Fruit fly (Drosophila melanogaster) whole organism, embryonic: Measurements from ENCODE around the gene QC.

Experiments used
- Adf1 ChIP-seq: fragments of 200-800 bp; sonication (Bioruptor generic); IDR thresholded peaks from 2 replicates; pipeline ENCODE4 v1.3.6; 2022; ENCODE audit warnings: missing biosample characterization, missing genetic modification characterization
- B-H2 ChIP-seq: fragments of 200-800 bp; sonication (Bioruptor generic); optimal IDR thresholded peaks from 2 replicates; lab custom pipeline; 2018; ENCODE audit warnings: missing biosample characterization, mild to moderate bottlenecking, missing genetic modification characterization
- Bdp1 ChIP-seq: fragments of 200-800 bp; sonication (Bioruptor generic); optimal IDR thresholded peaks from 3 replicates; lab custom pipeline; 2016; ENCODE audit warnings: missing biosample characterization, missing genetic modification characterization
- Bgb ChIP-seq: fragments of 200-800 bp; sonication (Bioruptor generic); IDR thresholded peaks from 2 replicates; pipeline ENCODE4 v1.3.6; 2022; ENCODE audit warnings: missing biosample characterization, missing genetic modification characterization; ENCODE audit not compliant: partially characterized antibody
- CG10959 ChIP-seq: fragments of 200-800 bp; sonication (Bioruptor generic); IDR thresholded peaks from 2 replicates; pipeline ENCODE4 v1.3.6; 2022; ENCODE audit warnings: missing biosample characterization, missing genetic modification characterization
- CG11247 ChIP-seq: fragments of 200-800 bp; sonication (Bioruptor generic); IDR thresholded peaks from 2 replicates; pipeline ENCODE4 v1.3.6; 2022; ENCODE audit warnings: missing biosample characterization, missing genetic modification characterization
- CG12155 ChIP-seq: fragments of 200-800 bp; sonication (Bioruptor generic); optimal IDR thresholded peaks from 3 replicates; lab custom pipeline; 2016; ENCODE audit warnings: missing biosample characterization, missing genetic modification characterization
- CG12659 ChIP-seq: fragments of 200-800 bp; sonication (Bioruptor generic); optimal IDR thresholded peaks from 3 replicates; lab custom pipeline; 2017; ENCODE audit warnings: mild to moderate bottlenecking, missing biosample characterization, missing genetic modification reagents, missing genetic modification characterization
- CG13296 ChIP-seq: fragments of 200-800 bp; sonication (Bioruptor generic); optimal IDR thresholded peaks from 3 replicates; lab custom pipeline; 2018; ENCODE audit warnings: missing biosample characterization, mild to moderate bottlenecking, missing genetic modification characterization
- CG14014 ChIP-seq: fragments of 200-800 bp; sonication (Bioruptor generic); IDR thresholded peaks from 2 replicates; pipeline ENCODE4 v1.3.6; 2022; ENCODE audit warnings: missing biosample characterization, missing genetic modification characterization
- CG1602 ChIP-seq: fragments of 200-800 bp; sonication (Bioruptor generic); optimal IDR thresholded peaks from 3 replicates; lab custom pipeline; 2016; ENCODE audit warnings: missing biosample characterization, missing genetic modification characterization
- CG16815 ChIP-seq: fragments of 200-800 bp; sonication (Bioruptor generic); optimal IDR thresholded peaks from 3 replicates; lab custom pipeline; 2017; ENCODE audit warnings: missing biosample characterization, mild to moderate bottlenecking, missing genetic modification characterization
- CG2129 ChIP-seq: fragments of 200-800 bp; sonication (Bioruptor generic); IDR thresholded peaks from 2 replicates; pipeline ENCODE4 v1.3.6; 2022; ENCODE audit warnings: missing biosample characterization, missing genetic modification characterization; ENCODE audit not compliant: partially characterized antibody
- CG31365 ChIP-seq: fragments of 200-800 bp; sonication (Bioruptor generic); optimal IDR thresholded peaks from 2 replicates; lab custom pipeline; 2018; ENCODE audit warnings: missing biosample characterization, mild to moderate bottlenecking, missing genetic modification characterization
- CG33557 ChIP-seq: fragments of 200-800 bp; sonication (Bioruptor generic); optimal IDR thresholded peaks from 2 replicates; lab custom pipeline; 2019; ENCODE audit warnings: missing biosample characterization, mild to moderate bottlenecking, missing genetic modification characterization, moderate library complexity
- CG4360 ChIP-seq: fragments of 200-800 bp; sonication (Bioruptor generic); IDR thresholded peaks from 2 replicates; pipeline ENCODE4 v1.3.6; 2022; ENCODE audit warnings: missing biosample characterization, missing genetic modification characterization
- CG4730 ChIP-seq: fragments of 200-800 bp; sonication (Bioruptor generic); IDR thresholded peaks from 2 replicates; pipeline ENCODE4 v1.3.6; 2022; ENCODE audit warnings: missing biosample characterization, missing genetic modification characterization
- CG7745 ChIP-seq: fragments of 200-800 bp; sonication (Bioruptor generic); optimal IDR thresholded peaks from 2 replicates; lab custom pipeline; 2018; ENCODE audit warnings: missing biosample characterization, mild to moderate bottlenecking, missing genetic modification characterization, moderate library complexity
- CG8290 ChIP-seq, 3 experiments: fragments of 200-800 bp; sonication (Bioruptor generic); optimal IDR thresholded peaks; 2 replicates each; lab custom pipeline; 2016 to 2019; ENCODE audit warnings: missing biosample characterization in 3 of 3, missing genetic modification characterization in 3 of 3, mild to moderate bottlenecking in 2 of 3, moderate library complexity in 1 of 3
- CG9437 ChIP-seq: fragments of 200-800 bp; sonication (Bioruptor generic); optimal IDR thresholded peaks from 2 replicates; lab custom pipeline; 2018; ENCODE audit warnings: missing biosample characterization, mild to moderate bottlenecking, missing genetic modification characterization
- CG9727 ChIP-seq: fragments of 200-800 bp; sonication (Bioruptor generic); optimal IDR thresholded peaks from 3 replicates; lab custom pipeline; 2017; ENCODE audit warnings: missing biosample characterization, mild to moderate bottlenecking, missing genetic modification characterization
- Deaf1 ChIP-seq: fragments of 200-800 bp; optimal IDR thresholded peaks from 3 replicates; lab custom pipeline; 2019; ENCODE audit warnings: missing biosample characterization, mild to moderate bottlenecking, missing genetic modification characterization, moderate library complexity
- Dek ChIP-seq: fragments of 200-800 bp; sonication (Bioruptor generic); optimal IDR thresholded peaks from 3 replicates; lab custom pipeline; 2019; ENCODE audit warnings: missing biosample characterization, mild to moderate bottlenecking, missing genetic modification characterization, moderate library complexity
- Eip74EF ChIP-seq, 2 experiments: fragments of 200-800 bp in 1 of 2; fragments of >200 bp in 1 of 2; sonication (Bioruptor generic) in 1 of 2; optimal IDR thresholded peaks; 2 replicates each; lab custom pipeline; 2017 to 2019; ENCODE audit warnings: missing biosample characterization in 2 of 2, missing genetic modification characterization in 2 of 2, mild to moderate bottlenecking in 1 of 2, moderate library complexity in 1 of 2
- GATAe ChIP-seq: fragments of 200-800 bp; sonication (Bioruptor generic); conservative IDR thresholded peaks from 2 replicates; pipeline ENCODE4 v1.3.6; 2022; ENCODE audit warnings: missing biosample characterization, missing genetic modification characterization
- HLH54F ChIP-seq: fragments of 200-800 bp; sonication (Bioruptor generic); optimal IDR thresholded peaks from 3 replicates; lab custom pipeline; 2016; ENCODE audit warnings: missing biosample characterization, missing genetic modification characterization
- HmgZ ChIP-seq: fragments of 200-800 bp; sonication (Bioruptor generic); optimal IDR thresholded peaks from 2 replicates; lab custom pipeline; 2018; ENCODE audit warnings: missing biosample characterization, mild to moderate bottlenecking, missing genetic modification characterization
- Hsf ChIP-seq: fragments of 200-800 bp; sonication (Bioruptor generic); optimal IDR thresholded peaks from 3 replicates; lab custom pipeline; 2016; ENCODE audit warnings: missing biosample characterization, missing genetic modification characterization
- Med ChIP-seq: fragments of 200-800 bp; sonication (Bioruptor generic); peaks from one replicate; lab custom pipeline; 2016; ENCODE audit warnings: missing biosample characterization, missing genetic modification characterization, mild to moderate bottlenecking, inconsistent platforms, moderate library complexity
- Opbp ChIP-seq: fragments of 200-800 bp; sonication (Bioruptor generic); IDR thresholded peaks from 3 replicates; pipeline ENCODE4 v1.3.6; 2022; ENCODE audit warnings: missing biosample characterization, missing genetic modification characterization; ENCODE audit not compliant: partially characterized antibody
- Ravus ChIP-seq: fragments of 200-800 bp; sonication (Bioruptor generic); IDR thresholded peaks from 2 replicates; pipeline ENCODE4 v1.3.6; 2022; ENCODE audit warnings: missing biosample characterization, missing genetic modification characterization
- Scr ChIP-seq: fragments of 200-800 bp; sonication (Bioruptor generic); IDR thresholded peaks from 2 replicates; pipeline ENCODE4 v1.3.6; 2022; ENCODE audit warnings: missing biosample characterization, missing genetic modification characterization; ENCODE audit not compliant: partially characterized antibody
- Six4 ChIP-seq: fragments of 200-800 bp; sonication (Bioruptor generic); optimal IDR thresholded peaks from 2 replicates; lab custom pipeline; 2016; ENCODE audit warnings: missing biosample characterization, missing genetic modification characterization
- bowl ChIP-seq: fragments of 200-800 bp; sonication (Bioruptor generic); IDR thresholded peaks from 2 replicates; pipeline ENCODE4 v1.3.6; 2022; ENCODE audit warnings: missing biosample characterization, missing genetic modification characterization
- bsh ChIP-seq, 2 experiments: fragments of 200-800 bp; sonication (Bioruptor generic); optimal IDR thresholded peaks; 2 replicates each; lab custom pipeline; 2017 to 2018; ENCODE audit warnings: mild to moderate bottlenecking in 2 of 2, missing biosample characterization in 2 of 2, missing genetic modification characterization in 2 of 2, moderate library complexity in 1 of 2
- btn ChIP-seq: fragments of 200-800 bp; sonication (Bioruptor generic); optimal IDR thresholded peaks from 2 replicates; lab custom pipeline; 2016; ENCODE audit warnings: missing biosample characterization, missing genetic modification characterization
- chm ChIP-seq: fragments of 200-800 bp; sonication (Bioruptor generic); IDR thresholded peaks from 2 replicates; pipeline ENCODE4 v1.3.6; 2022; ENCODE audit warnings: missing biosample characterization, missing genetic modification characterization
- corto ChIP-seq: fragments of 200-800 bp; sonication (Bioruptor generic); optimal IDR thresholded peaks from 2 replicates; lab custom pipeline; 2016; ENCODE audit warnings: missing biosample characterization, mild to moderate bottlenecking, missing genetic modification characterization, moderate library complexity
- dan ChIP-seq: fragments of 200-800 bp; sonication (Bioruptor generic); IDR thresholded peaks from 2 replicates; pipeline ENCODE4 v1.3.6; 2022; ENCODE audit warnings: missing biosample characterization, missing genetic modification characterization
- exex ChIP-seq: fragments of 200-800 bp; sonication (Bioruptor generic); optimal IDR thresholded peaks from 4 replicates; lab custom pipeline; 2018; ENCODE audit warnings: missing biosample characterization, mild to moderate bottlenecking, missing genetic modification characterization, moderate library complexity
- grn ChIP-seq: fragments of 200-800 bp; sonication (Bioruptor generic); optimal IDR thresholded peaks from 3 replicates; lab custom pipeline; 2017; ENCODE audit warnings: missing biosample characterization, missing genetic modification characterization
- knrl ChIP-seq: fragments of 200-800 bp; sonication (Bioruptor generic); IDR thresholded peaks from 3 replicates; pipeline ENCODE4 v1.3.6; 2022; ENCODE audit warnings: missing biosample characterization, missing genetic modification characterization; ENCODE audit not compliant: partially characterized antibody
- phol ChIP-seq: fragments of 200-800 bp; sonication (Bioruptor generic); optimal IDR thresholded peaks from 3 replicates; lab custom pipeline; 2018; ENCODE audit warnings: missing biosample characterization, mild to moderate bottlenecking, missing genetic modification characterization, moderate library complexity
- rib ChIP-seq: fragments of 200-800 bp; sonication (Bioruptor generic); IDR thresholded peaks from 2 replicates; pipeline ENCODE4 v1.3.6; 2022; ENCODE audit warnings: missing biosample characterization, missing genetic modification characterization
- row ChIP-seq: fragments of 200-800 bp; sonication (Bioruptor generic); IDR thresholded peaks from 3 replicates; pipeline ENCODE4 v1.3.6; 2022; ENCODE audit warnings: missing biosample characterization, missing genetic modification characterization
- vnd ChIP-seq: fragments of 200-800 bp; sonication (Bioruptor generic); IDR thresholded peaks from 3 replicates; pipeline ENCODE4 v1.3.6; 2022; ENCODE audit warnings: missing biosample characterization, missing genetic modification characterization; ENCODE audit not compliant: partially characterized antibody

Gene QC

DNA sequence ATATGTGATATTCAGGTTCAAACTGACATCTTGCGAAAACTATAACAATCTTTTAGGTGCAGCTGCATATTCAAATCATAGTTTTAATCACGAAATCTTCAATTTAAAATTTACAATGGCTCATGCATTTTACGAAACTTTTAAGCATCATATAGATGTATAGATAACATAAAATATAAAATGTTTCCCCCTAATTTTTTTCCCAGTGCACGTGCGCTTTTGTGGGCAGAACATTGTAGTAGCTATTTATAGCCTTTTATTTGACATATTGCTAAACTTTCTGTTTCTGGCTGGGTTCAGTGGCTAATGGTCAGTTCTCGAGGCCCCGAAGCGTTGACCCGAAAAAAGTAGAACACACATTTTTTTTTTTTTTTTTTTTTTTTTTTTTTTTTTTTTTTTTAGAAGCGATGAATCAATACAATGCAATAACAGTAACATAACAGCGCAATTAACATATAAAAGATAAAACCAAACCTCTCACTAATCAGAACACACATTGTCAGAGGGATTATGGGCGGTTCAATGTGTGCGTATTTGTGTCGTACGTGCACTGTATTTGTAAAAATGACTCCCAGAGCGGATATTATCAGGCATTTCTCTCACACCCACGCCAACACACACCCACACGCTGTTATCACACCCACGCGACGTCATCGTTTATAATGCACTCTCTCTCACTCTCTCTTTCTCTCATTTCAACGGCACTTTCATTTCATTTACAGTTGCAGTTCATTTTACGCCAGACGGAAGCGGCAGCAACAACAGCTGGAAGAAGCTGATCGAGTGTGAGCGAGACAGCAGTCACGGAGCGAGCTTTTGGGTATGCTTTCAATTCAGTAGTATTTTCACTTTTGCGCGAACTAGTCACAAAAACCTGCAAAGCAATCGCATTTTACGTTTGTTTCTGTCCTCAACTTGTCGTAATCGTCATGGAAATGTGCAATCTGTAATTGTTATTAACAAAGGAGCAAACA, 24.0 kb upstream of the QC start (continued):
- TF ChIP-seq CG1602: peak; percentile 30
- TF ChIP-seq Bdp1 (GFP tag; lab: Kevin White, UChicago): no peak
- TF ChIP-seq Dek: peak; percentile 22
- TF ChIP-seq Eip74EF (GFP tag; optimal IDR thresholded peaks at IDR 0.05; lab: Kevin White, UChicago): peak in 1 of 2 experiments; percentile 42
- TF ChIP-seq CG4730: no peak
- TF ChIP-seq Ravus (GFP tag; lab: Robert Waterston, UW): no peak
- TF ChIP-seq row (GFP tag; lab: Robert Waterston, UW): peak; percentile 55; the same call in 2 of the 3 replicates
- TF ChIP-seq CG9727 (GFP tag; lab: Kevin White, UChicago): peak; percentile 47
- peak; percentile 54 for TF ChIP-seq CG9437 (GFP tag; lab: Kevin White, UChicago)
- no peak for TF ChIP-seq CG16815
- no peak for TF ChIP-seq Opbp (GFP tag; lab: Robert Waterston, UW)
- TF ChIP-seq CG14014 (GFP tag; lab: Robert Waterston, UW): peak; percentile 32; the same call in 1 of the 2 replicates
- peak; percentile 33 for TF ChIP-seq phol (tag; lab: Kevin White, UChicago)
- no peak for TF ChIP-seq Deaf1 (tag; lab: Kevin White, UChicago)
- no peak for TF ChIP-seq rib (GFP tag; lab: Robert Waterston, UW)
- no peak for TF ChIP-seq B-H2 (GFP tag; lab: Kevin White, UChicago)
- 0 out of 2 replicates have a peak, but pooled peaks have one; percentile 12 for TF ChIP-seq bowl
- peak in 1 of 2 experiments; percentile 65 for TF ChIP-seq bsh (GFP tag; optimal IDR thresholded peaks at IDR 0.05; lab: Kevin White, UChicago)
- peak; percentile 28 for TF ChIP-seq Six4 (GFP tag; lab: Kevin White, UChicago)
- peak; percentile 27 for TF ChIP-seq Hsf (GFP tag; lab: Kevin White, UChicago)

DNA sequence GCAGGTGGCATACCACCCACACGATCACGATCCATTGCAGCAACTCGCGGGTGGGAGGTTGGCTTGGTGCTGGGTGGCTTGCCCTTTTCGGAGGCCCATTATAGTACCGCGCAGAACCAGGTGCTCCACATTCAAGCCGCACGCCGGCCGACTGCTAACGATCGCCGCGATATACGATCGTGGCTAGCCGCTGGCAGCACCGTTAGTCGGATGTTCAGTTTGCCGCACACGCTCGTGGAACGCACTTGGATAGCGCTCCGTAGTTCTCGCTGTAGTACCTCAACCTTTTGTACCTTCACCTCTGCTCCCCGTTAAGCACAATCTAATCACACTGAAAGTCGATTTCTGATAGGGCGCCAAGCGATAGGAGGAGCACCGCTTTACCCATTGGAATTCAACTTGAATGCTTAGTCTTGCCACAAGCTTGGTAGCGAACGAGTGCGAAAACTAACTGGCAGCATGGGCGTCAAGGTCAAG, 21.4 kb upstream of the QC start, which contains the start of gene CG33523:
Gene CG33523, plus strand, starts transcription at position 217 of the 477 bp plus-strand sequence.
- TF ChIP-seq grn (GFP tag; lab: Kevin White, UChicago) (peak; percentile 89), vnd (GFP tag; lab: Robert Waterston, UW) (no peak), CG14014 (GFP tag; lab: Robert Waterston, UW) (peak; percentile 15; the same call in 1 of the 2 replicates), CG13296 (peak; percentile 1), HLH54F (GFP tag; lab: Kevin White, UChicago) (no peak), corto (no peak), CG8290 (GFP tag; optimal IDR thresholded peaks at IDR 0.05; lab: Kevin White, UChicago) (no peak), CG8290 (tag; optimal IDR thresholded peaks at IDR 0.05; lab: Kevin White, UChicago) (peak in 1 of 2 experiments; percentile 53), Bgb (GFP tag; lab: Robert Waterston, UW) (peak; percentile 43; the same call in 1 of the 2 replicates), btn (GFP tag; lab: Kevin White, UChicago) (no peak), knrl (GFP tag; lab: Robert Waterston, UW) (peak; percentile 31; the same call in 2 of the 3 replicates), HmgZ (peak; percentile 27), Med (GFP tag; lab: Kevin White, UChicago) (peak; percentile 76), Scr (GFP tag; lab: Robert Waterston, UW) (no peak), CG12155 (no peak), CG11247 (0 out of 2 replicates have a peak, but pooled peaks have one; percentile 16), CG7745 (tag; lab: Kevin White, UChicago) (no peak), chm (GFP tag; lab: Robert Waterston, UW) (0 out of 2 replicates have a peak, but pooled peaks have one; percentile 36), dan (GFP tag; lab: Robert Waterston, UW) (no peak), CG12659 (GFP tag; lab: Kevin White, UChicago) (no peak), GATAe (GFP tag; lab: Robert Waterston, UW) (peak; percentile 94), CG10959 (GFP tag; lab: Robert Waterston, UW) (no peak), CG31365 (no peak), CG33557 (GFP tag; lab: Kevin White, UChicago) (no peak), CG4360 (GFP tag; lab: Robert Waterston, UW) (no peak), exex (tag; lab: Kevin White, UChicago) (peak; percentile 76), CG2129 (GFP tag; lab: Robert Waterston, UW) (no peak), Adf1 (GFP tag; lab: Robert Waterston, UW) (peak; percentile 55; the same call in 1 of the 2 replicates)
